Worm (Caenorhabditis elegans): ENCODE data around the gene sulp-5.

DNA sequence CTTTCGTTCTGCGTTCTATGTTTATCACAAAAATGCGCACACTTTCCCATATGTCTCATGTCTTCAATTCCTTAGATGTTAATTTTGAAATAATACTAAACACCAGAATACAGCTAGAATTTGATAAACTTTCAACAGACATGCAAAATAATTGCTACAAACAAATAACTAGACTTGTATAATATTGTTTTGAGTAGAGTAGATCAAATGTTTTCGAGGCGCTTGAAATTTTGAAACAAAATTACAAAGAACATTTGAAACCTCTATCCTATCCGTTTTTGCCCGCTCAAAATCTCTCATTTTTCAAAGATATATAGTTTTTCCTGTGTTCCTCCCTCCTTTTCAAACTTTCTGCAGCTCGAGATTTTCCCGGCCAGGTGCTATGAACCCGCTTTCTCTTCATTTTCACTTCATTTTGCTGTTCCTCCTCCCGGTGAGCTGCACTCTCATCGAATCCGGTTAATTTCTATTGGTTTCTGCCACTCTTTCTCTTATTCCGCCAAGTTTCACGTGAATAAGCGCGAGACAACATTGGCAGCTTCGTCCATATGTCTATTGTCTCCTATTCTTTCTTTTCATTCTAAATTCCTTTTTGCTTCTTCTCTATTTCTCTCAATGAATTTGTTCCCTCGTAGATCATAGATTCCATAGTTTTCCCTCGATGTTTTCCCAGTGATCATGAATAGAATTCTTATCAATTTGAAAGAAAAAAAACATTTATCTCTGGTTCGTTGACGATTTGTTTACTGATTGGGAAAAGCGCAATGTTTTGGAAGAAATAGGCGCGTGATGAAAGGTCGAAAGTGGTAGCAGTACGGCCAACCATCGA, 42.1 kb downstream of the sulp-5 start:
- no peak for TF ChIP-seq unc-3 (GFP tag; conservative IDR thresholded peaks at IDR 0.05)
- TF ChIP-seq unc-3 (tag; optimal IDR thresholded peaks at IDR 0.05): no peak
- TF ChIP-seq ceh-9 (tag; optimal IDR thresholded peaks at IDR 0.05): no peak
- no peak for TF ChIP-seq pha-2 (tag; optimal IDR thresholded peaks at IDR 0.05)
- no peak for TF ChIP-seq ama-1 (optimal IDR thresholded peaks at IDR 0.05)
- no peak for TF ChIP-seq ceh-22 (tag; optimal IDR thresholded peaks at IDR 0.05)
- TF ChIP-seq hlh-8 (tag; optimal IDR thresholded peaks at IDR 0.05): no peak
- no peak for TF ChIP-seq sox-4 (tag; optimal IDR thresholded peaks at IDR 0.05)
- TF ChIP-seq mec-3 (tag; optimal IDR thresholded peaks at IDR 0.05; ENCODE audit: borderline replicate concordance): no peak
- no peak for TF ChIP-seq elt-2 (tag; optimal IDR thresholded peaks at IDR 0.05)
- TF ChIP-seq nhr-11 (tag; optimal IDR thresholded peaks at IDR 0.05): no peak
- peak; percentile 45 for TF ChIP-seq ceh-31 (tag; optimal IDR thresholded peaks at IDR 0.05)
- TF ChIP-seq ceh-34 (tag; optimal IDR thresholded peaks at IDR 0.05): no peak
- no peak for TF ChIP-seq pqm-1 (tag; optimal IDR thresholded peaks at IDR 0.05)

Measured in whole organism, late embryonic.